Worm (Caenorhabditis elegans) whole organism, L1 larva: ENCODE results near the gene bbln-1.

Source experiments
- C16A3.4 ChIP-seq: fragments of 150-350 bp; optimal IDR thresholded peaks from 2 replicates; lab custom pipeline; 2014; ENCODE audit warnings: missing biosample characterization, missing genetic modification characterization
- C34B4.2 ChIP-seq: sonication (generic microtip); optimal IDR thresholded peaks from 2 replicates; lab custom pipeline; 2017; ENCODE audit warnings: mild to moderate bottlenecking, missing genetic modification characterization, missing compliant biosample characterization
- F16B12.6 ChIP-seq: fragments of 150-350 bp; optimal IDR thresholded peaks from 2 replicates; lab custom pipeline; 2014; ENCODE audit warnings: missing biosample characterization, missing genetic modification characterization
- Y116A8C.19 ChIP-seq: sonication (generic microtip); optimal IDR thresholded peaks from 2 replicates; lab custom pipeline; 2016; ENCODE audit warnings: missing compliant biosample characterization, missing genetic modification characterization, borderline replicate concordance
- aha-1 ChIP-seq: fragments of 150-350 bp; optimal IDR thresholded peaks from 2 replicates; lab custom pipeline; 2014; ENCODE audit warnings: missing biosample characterization, missing genetic modification characterization
- aly-2 ChIP-seq: fragments of 150-350 bp; optimal IDR thresholded peaks from 2 replicates; lab custom pipeline; 2014; ENCODE audit warnings: missing biosample characterization, missing genetic modification characterization
- ama-1 ChIP-seq: fragments of 150-350 bp; optimal IDR thresholded peaks from 2 replicates; lab custom pipeline; 2014
- ceh-82 ChIP-seq, 3 experiments: fragments of 150-350 bp in 1 of 3; sonication (generic microtip) in 2 of 3; optimal IDR thresholded peaks; 2 replicates each; lab custom pipeline; 2014 to 2017; ENCODE audit warnings: missing biosample characterization in 3 of 3, missing genetic modification characterization in 3 of 3
- ceh-88 ChIP-seq: fragments of 200-800 bp; sonication (Bioruptor generic); IDR thresholded peaks from 2 replicates; pipeline ENCODE4 v1.3.6; 2022; ENCODE audit warnings: missing genetic modification characterization, missing compliant biosample characterization
- ceh-90 ChIP-seq: sonication (generic microtip); optimal IDR thresholded peaks from 2 replicates; lab custom pipeline; 2016; ENCODE audit warnings: missing genetic modification characterization, missing compliant biosample characterization
- ces-1 ChIP-seq: fragments of 150-350 bp; optimal IDR thresholded peaks from 2 replicates; lab custom pipeline; 2014; ENCODE audit warnings: missing biosample characterization, missing genetic modification reagents, missing genetic modification characterization
- dpl-1 ChIP-seq, 3 experiments: fragments of 150-350 bp in 2 of 3; sonication (generic microtip) in 1 of 3; optimal IDR thresholded peaks; 2 replicates each; lab custom pipeline; 2014 to 2017; ENCODE audit warnings: missing biosample characterization in 3 of 3, missing genetic modification characterization in 3 of 3, missing genetic modification reagents in 3 of 3
- dsc-1 ChIP-seq: sonication (generic microtip); optimal IDR thresholded peaks from 2 replicates; lab custom pipeline; 2016; ENCODE audit warnings: mild to moderate bottlenecking, missing genetic modification characterization, missing compliant biosample characterization
- efl-1 ChIP-seq, 4 experiments: fragments of 150-350 bp; optimal IDR thresholded peaks in 3 of 4; peaks in 1 of 4; 1 replicate in 1 of 4; 2 replicates in 3 of 4; lab custom pipeline; 2014; ENCODE audit warnings: missing biosample characterization in 2 of 4, missing genetic modification characterization in 2 of 4, missing genetic modification reagents in 2 of 4
- efl-3 ChIP-seq: fragments of 200-800 bp; sonication (Bioruptor generic); optimal IDR thresholded peaks from 2 replicates; lab custom pipeline; 2018; ENCODE audit warnings: mild to moderate bottlenecking, missing genetic modification characterization, missing compliant biosample characterization
- egl-27 ChIP-seq, 2 experiments: fragments of 150-350 bp in 1 of 2; sonication (generic microtip); optimal IDR thresholded peaks; 3 replicates each; lab custom pipeline; 2017 to 2018; ENCODE audit warnings: missing biosample characterization in 2 of 2, missing genetic modification characterization in 2 of 2, missing genetic modification reagents in 2 of 2
- elt-2 ChIP-seq: sonication (generic microtip); optimal IDR thresholded peaks from 2 replicates; lab custom pipeline; 2016; ENCODE audit warnings: missing genetic modification characterization, mild to moderate bottlenecking, inconsistent platforms, missing compliant biosample characterization, missing genetic modification reagents
- elt-3 ChIP-seq, 6 experiments: fragments of 150-350 bp in 1 of 6; sonication (generic microtip); optimal IDR thresholded peaks; 2 replicates each; lab custom pipeline; 2017 to 2018; ENCODE audit warnings: missing biosample characterization in 6 of 6, missing genetic modification characterization in 6 of 6, inconsistent platforms in 1 of 6
- ets-5 ChIP-seq: fragments of 200-800 bp; sonication (Bioruptor generic); IDR thresholded peaks from 2 replicates; pipeline ENCODE4 v1.3.6; 2022; ENCODE audit warnings: missing genetic modification characterization, missing compliant biosample characterization
- fkh-10 ChIP-seq: sonication (generic microtip); optimal IDR thresholded peaks from 2 replicates; lab custom pipeline; 2017; ENCODE audit warnings: missing biosample characterization, missing genetic modification reagents, missing genetic modification characterization
- fkh-4 ChIP-seq: sonication (generic microtip); optimal IDR thresholded peaks from 2 replicates; lab custom pipeline; 2016; ENCODE audit warnings: missing compliant biosample characterization, missing genetic modification characterization, borderline replicate concordance
- hlh-4 ChIP-seq: sonication (generic microtip); optimal IDR thresholded peaks from 2 replicates; lab custom pipeline; 2016; ENCODE audit warnings: mild to moderate bottlenecking, missing genetic modification characterization, missing compliant biosample characterization
- isw-1 ChIP-seq: fragments of 200-800 bp; sonication (Bioruptor generic); IDR thresholded peaks from 2 replicates; pipeline ENCODE4 v1.3.6; 2022; ENCODE audit warnings: missing genetic modification characterization, missing compliant biosample characterization
- jun-1 ChIP-seq: fragments of 150-350 bp; optimal IDR thresholded peaks from 2 replicates; lab custom pipeline; 2014; ENCODE audit warnings: missing biosample characterization, missing genetic modification reagents, missing genetic modification characterization
- lin-15B ChIP-seq: fragments of 150-350 bp; sonication (generic microtip); optimal IDR thresholded peaks from 3 replicates; lab custom pipeline; 2014; ENCODE audit warnings: missing biosample characterization, missing genetic modification characterization
- lin-35 ChIP-seq, 2 experiments: fragments of 150-350 bp; optimal IDR thresholded peaks; 2 replicates each; lab custom pipeline; 2014; ENCODE audit warnings: missing biosample characterization in 2 of 2, missing genetic modification characterization in 2 of 2, missing genetic modification reagents in 2 of 2
- mab-9 ChIP-seq: fragments of 200-800 bp; sonication (Bioruptor generic); IDR thresholded peaks from 2 replicates; pipeline ENCODE4 v1.3.6; 2022; ENCODE audit warnings: missing genetic modification reagents, missing genetic modification characterization, missing compliant biosample characterization
- mef-2 ChIP-seq: fragments of 150-350 bp; optimal IDR thresholded peaks from 2 replicates; lab custom pipeline; 2014; ENCODE audit warnings: missing biosample characterization, missing genetic modification characterization
- mep-1 ChIP-seq: fragments of 150-350 bp; optimal IDR thresholded peaks from 2 replicates; lab custom pipeline; 2014; ENCODE audit warnings: missing biosample characterization, missing genetic modification characterization
- nhr-12 ChIP-seq: sonication (generic microtip); optimal IDR thresholded peaks from 2 replicates; lab custom pipeline; 2017; ENCODE audit warnings: missing biosample characterization, missing genetic modification characterization
- nhr-19 ChIP-seq: fragments of 200-800 bp; sonication (Bioruptor generic); conservative IDR thresholded peaks from 2 replicates; pipeline ENCODE4 v1.3.6; 2022; ENCODE audit warnings: missing genetic modification characterization, missing compliant biosample characterization
- nhr-237 ChIP-seq: fragments of 150-350 bp; optimal IDR thresholded peaks from 2 replicates; lab custom pipeline; 2014; ENCODE audit warnings: missing biosample characterization, missing genetic modification characterization
- nhr-28 ChIP-seq: fragments of 150-350 bp; optimal IDR thresholded peaks from 2 replicates; lab custom pipeline; 2014; ENCODE audit warnings: missing biosample characterization, missing genetic modification characterization
- nhr-47 ChIP-seq: sonication (generic microtip); optimal IDR thresholded peaks from 2 replicates; lab custom pipeline; 2016; ENCODE audit warnings: mild to moderate bottlenecking, missing genetic modification characterization, moderate library complexity, missing compliant biosample characterization
- nhr-76 ChIP-seq: sonication (generic microtip); optimal IDR thresholded peaks from 2 replicates; lab custom pipeline; 2017; ENCODE audit warnings: missing biosample characterization, missing genetic modification characterization
- nhr-85 ChIP-seq: sonication (generic microtip); peaks from one replicate; lab custom pipeline; 2016; ENCODE audit warnings: missing genetic modification characterization, inconsistent platforms, missing compliant biosample characterization
- nhr-90 ChIP-seq: sonication (generic microtip); optimal IDR thresholded peaks from 2 replicates; lab custom pipeline; 2016; ENCODE audit warnings: mild to moderate bottlenecking, missing genetic modification characterization, missing compliant biosample characterization; ENCODE audit not compliant: poor library complexity
- pax-3 ChIP-seq: fragments of 200-800 bp; sonication (Bioruptor generic); optimal IDR thresholded peaks from 2 replicates; lab custom pipeline; 2018; ENCODE audit warnings: mild to moderate bottlenecking, missing genetic modification characterization, moderate library complexity, missing compliant biosample characterization
- pqm-1 ChIP-seq: sonication (generic microtip); optimal IDR thresholded peaks from 3 replicates; lab custom pipeline; 2017; ENCODE audit warnings: missing biosample characterization, missing genetic modification characterization
- skn-1 ChIP-seq: fragments of 150-350 bp; optimal IDR thresholded peaks from 2 replicates; lab custom pipeline; 2014; ENCODE audit warnings: missing biosample characterization, missing genetic modification characterization
- snpc-4 ChIP-seq: fragments of 150-350 bp; optimal IDR thresholded peaks from 2 replicates; lab custom pipeline; 2014; ENCODE audit warnings: missing biosample characterization, missing genetic modification characterization
- tlp-1 ChIP-seq: fragments of 150-350 bp; optimal IDR thresholded peaks from 2 replicates; lab custom pipeline; 2014; ENCODE audit warnings: missing biosample characterization, missing genetic modification characterization
- unc-130 ChIP-seq: fragments of 150-350 bp; optimal IDR thresholded peaks from 2 replicates; lab custom pipeline; 2017; ENCODE audit warnings: missing biosample characterization, missing genetic modification characterization, inconsistent platforms
- unc-30 ChIP-seq: sonication (generic microtip); optimal IDR thresholded peaks from 2 replicates; lab custom pipeline; 2017; ENCODE audit warnings: missing biosample characterization, missing genetic modification characterization
- unc-62 ChIP-seq: fragments of 150-350 bp; optimal IDR thresholded peaks from 2 replicates; lab custom pipeline; 2014; ENCODE audit warnings: missing biosample characterization, missing genetic modification reagents, missing genetic modification characterization
- unc-86 ChIP-seq: sonication (generic microtip); optimal IDR thresholded peaks from 2 replicates; lab custom pipeline; 2016; ENCODE audit warnings: missing genetic modification characterization, missing compliant biosample characterization
- unc-98 ChIP-seq: fragments of 200-800 bp; sonication (Bioruptor generic); IDR thresholded peaks from 2 replicates; pipeline ENCODE4 v1.3.6; 2022; ENCODE audit warnings: missing genetic modification characterization, missing compliant biosample characterization
- vab-15 ChIP-seq: sonication (generic microtip); optimal IDR thresholded peaks from 2 replicates; lab custom pipeline; 2017; ENCODE audit warnings: missing genotype, mild to moderate bottlenecking, missing genetic modification characterization, missing compliant biosample characterization
- zag-1 ChIP-seq: fragments of 150-350 bp; optimal IDR thresholded peaks from 2 replicates; lab custom pipeline; 2014; ENCODE audit warnings: missing biosample characterization, missing genetic modification characterization
- zip-4 ChIP-seq: fragments of 200-800 bp; sonication (Bioruptor generic); optimal IDR thresholded peaks from 2 replicates; lab custom pipeline; 2018; ENCODE audit warnings: mild to moderate bottlenecking, missing genetic modification characterization, moderate library complexity, missing compliant biosample characterization
- ztf-11 ChIP-seq, 2 experiments: sonication (generic microtip); optimal IDR thresholded peaks; 2 replicates each; lab custom pipeline; 2016 to 2017; ENCODE audit warnings: missing genetic modification characterization in 2 of 2, missing biosample characterization in 1 of 2, missing compliant biosample characterization in 1 of 2
- ztf-4 ChIP-seq: fragments of 150-350 bp; optimal IDR thresholded peaks from 2 replicates; lab custom pipeline; 2014; ENCODE audit warnings: missing biosample characterization, missing genetic modification characterization

Gene bbln-1

ce11 chrX:3159542-3159941 is 7.3 kb upstream of the bbln-1 start, which contains the start of gene gcc-1 (continued):
- TF ChIP-seq isw-1, result no peak
- TF ChIP-seq zip-4 (GFP tag; lab: Kevin White, UChicago), result no peak
- peak; percentile 49 for TF ChIP-seq C16A3.4
- TF ChIP-seq unc-30 (tag; lab: Kevin White, UChicago), result no peak
- no peak for TF ChIP-seq nhr-76
- TF ChIP-seq mab-9 (GFP tag; lab: Robert Waterston, UW), result no peak
- no peak for TF ChIP-seq pqm-1 (tag; lab: Kevin White, UChicago)
- peak; percentile 10 for TF ChIP-seq mep-1 (tag; lab: Kevin White, UChicago)
- TF ChIP-seq skn-1 (tag; lab: Kevin White, UChicago), result no peak
- no peak for TF ChIP-seq ets-5
- TF ChIP-seq snpc-4 (tag; lab: Kevin White, UChicago), result no peak
- no peak for TF ChIP-seq nhr-12
- no peak for TF ChIP-seq egl-27 (tag; optimal IDR thresholded peaks at IDR 0.05; lab: Kevin White, UChicago)
- TF ChIP-seq fkh-4, result no peak
- peak; percentile 10 for TF ChIP-seq dsc-1
- TF ChIP-seq nhr-237 (tag; lab: Kevin White, UChicago), result no peak
- peak; percentile 55 for TF ChIP-seq nhr-90 (tag; lab: Kevin White, UChicago)
- no peak for TF ChIP-seq jun-1 (tag; lab: Kevin White, UChicago)
- TF ChIP-seq dpl-1 (GFP tag; optimal IDR thresholded peaks at IDR 0.05; lab: Kevin White, UChicago), result peak in 2 of 3 experiments; percentile 23 to 31
- TF ChIP-seq nhr-19, result peak; percentile 42; the same call in 1 of the 2 replicates
- TF ChIP-seq unc-98 (GFP tag; lab: Robert Waterston, UW), result no peak
- no peak for TF ChIP-seq ceh-90
- TF ChIP-seq ceh-88 (GFP tag; lab: Robert Waterston, UW), result no peak
- TF ChIP-seq elt-2 (tag; lab: Kevin White, UChicago), result no peak
- peak in 1 of 6 experiments; percentile 56 for TF ChIP-seq elt-3 (tag; optimal IDR thresholded peaks at IDR 0.05; lab: Kevin White, UChicago)
- no peak for TF ChIP-seq zag-1
- no peak for TF ChIP-seq unc-62 (GFP tag; lab: Kevin White, UChicago)
- TF ChIP-seq lin-35 (GFP tag; optimal IDR thresholded peaks at IDR 0.05; lab: Kevin White, UChicago), result peak; percentile 11 to 63
- peak; percentile 31 for TF ChIP-seq unc-130 (tag; lab: Kevin White, UChicago)
- TF ChIP-seq ztf-4 (tag; lab: Kevin White, UChicago), result no peak
- no peak for TF ChIP-seq fkh-10 (GFP tag; lab: Kevin White, UChicago)
- peak; percentile 16 for TF ChIP-seq unc-86 (tag; lab: Kevin White, UChicago)
- no peak for TF ChIP-seq pax-3 (tag; lab: Kevin White, UChicago)
- TF ChIP-seq C34B4.2, result no peak
- TF ChIP-seq nhr-47 (tag; lab: Kevin White, UChicago), result peak; percentile 62
- TF ChIP-seq ceh-82 (tag; optimal IDR thresholded peaks at IDR 0.05; lab: Kevin White, UChicago), result peak in 2 of 3 experiments; percentile 16 to 31
- no peak for TF ChIP-seq ztf-11 (tag; optimal IDR thresholded peaks at IDR 0.05; lab: Kevin White, UChicago)
- TF ChIP-seq lin-15B (tag; lab: Kevin White, UChicago), result no peak
- TF ChIP-seq aly-2 (tag; lab: Kevin White, UChicago), result no peak
- TF ChIP-seq efl-1 (optimal IDR thresholded peaks at IDR 0.05; lab: Kevin White, UChicago), result peak; percentile 20 to 31
- peak; percentile 16 to 34 for TF ChIP-seq efl-1 (GFP tag; optimal IDR thresholded peaks at IDR 0.05 in 1 of 2; lab: Kevin White, UChicago)
- no peak for TF ChIP-seq hlh-4 (tag; lab: Kevin White, UChicago)
- no peak for TF ChIP-seq ces-1
- TF ChIP-seq aha-1 (tag; lab: Kevin White, UChicago), result no peak
- TF ChIP-seq tlp-1, result no peak
- TF ChIP-seq nhr-28 (tag; lab: Kevin White, UChicago), result no peak
- no peak for TF ChIP-seq mef-2 (tag; lab: Kevin White, UChicago)
- TF ChIP-seq Y116A8C.19 (tag; lab: Kevin White, UChicago), result no peak
- peak; percentile 84 for TF ChIP-seq nhr-85 (tag; lab: Kevin White, UChicago)
- no peak for TF ChIP-seq F16B12.6 (tag; lab: Kevin White, UChicago)
- no peak for TF ChIP-seq ama-1 (lab: Kevin White, UChicago)
- no peak for TF ChIP-seq vab-15 (tag; lab: Kevin White, UChicago)
- TF ChIP-seq efl-3 (GFP tag; lab: Kevin White, UChicago), result no peak
